Worm (Caenorhabditis elegans): Measurements from ENCODE around the gene Y57E12AL.2.

DNA sequence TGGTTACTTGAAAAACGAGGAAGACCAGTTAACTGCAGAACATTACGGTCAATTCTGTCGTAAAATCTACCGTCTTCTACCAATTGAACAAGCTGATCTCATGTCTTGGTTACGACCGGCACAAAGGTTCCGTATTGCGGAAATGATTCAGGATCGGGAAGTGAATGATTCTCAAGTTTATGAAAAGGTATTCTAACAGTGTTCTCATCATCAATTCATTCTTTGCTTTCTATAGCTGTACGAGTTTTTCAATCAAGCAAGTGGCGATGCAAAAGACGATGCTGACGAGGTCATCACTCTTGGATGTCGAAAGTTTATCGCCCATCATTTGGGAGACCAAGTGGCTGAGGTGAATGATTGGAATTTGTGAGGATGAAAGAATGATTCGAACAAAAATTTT, 29.4 kb downstream of the Y57E12AL.2 start:
- TF ChIP-seq hmbx-1 (tag; optimal IDR thresholded peaks at IDR 0.05) (no peak), ceh-36 (tag; optimal IDR thresholded peaks at IDR 0.05) (no peak)
